Fruit fly (Drosophila melanogaster) whole organism, larva: ENCODE data around the gene CG11790.
A peak's percentile ranks its signal among the peaks of the same experiment; 100 is the strongest.

Experiments
- noc ChIP-seq: fragments of 200-800 bp; sonication (Bioruptor generic); optimal IDR thresholded peaks from 3 replicates; lab custom pipeline; 2019; ENCODE audit warnings: missing biosample characterization, mild to moderate bottlenecking, missing genetic modification characterization, moderate library complexity

CG11790 gene

DNA sequence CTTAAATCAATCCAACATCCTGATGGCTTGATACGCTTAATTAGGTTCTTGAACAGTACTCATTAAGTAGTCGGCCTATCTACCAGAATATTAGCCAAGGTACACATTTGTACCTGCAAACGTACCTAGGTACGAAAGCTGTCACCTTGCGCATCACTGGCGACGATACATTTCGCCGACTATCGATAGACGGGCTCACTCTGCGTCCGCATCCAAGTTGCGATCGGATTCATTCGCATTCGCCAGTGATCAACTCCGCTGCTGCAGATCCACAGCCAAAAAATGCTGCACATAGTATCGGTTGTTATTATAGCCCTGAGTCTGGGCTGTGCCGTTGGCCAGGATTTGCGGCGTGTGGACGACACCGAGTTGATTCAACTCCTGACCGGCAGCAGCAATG, at the start of gene CG11790:
CG11790 (plus strand) TSS at position 203 of the 400 bp plus-strand sequence.
- TF ChIP-seq noc (tag; lab: Kevin White, UChicago): no peak

DNA sequence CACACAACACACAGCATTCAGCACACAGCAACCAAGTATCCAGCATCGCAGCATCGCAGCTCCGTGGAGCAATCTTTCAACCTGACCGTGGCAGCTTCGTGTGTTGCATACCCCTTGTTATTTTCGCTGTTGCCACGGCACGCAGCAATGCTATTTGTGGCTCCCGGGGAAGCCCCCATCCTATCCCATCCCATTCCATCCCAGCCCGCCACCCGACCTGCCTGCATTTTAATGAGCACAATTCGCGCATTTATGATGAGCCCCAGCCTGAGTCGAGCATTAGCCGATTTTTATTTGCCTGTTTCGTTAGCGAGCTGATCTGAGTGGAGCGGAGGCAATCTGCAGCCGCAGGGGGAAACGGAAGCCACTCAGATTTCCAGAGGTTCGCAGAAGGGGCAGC, 47.9 kb upstream of the CG11790 start:
- TF ChIP-seq noc (tag; lab: Kevin White, UChicago): no peak

DNA sequence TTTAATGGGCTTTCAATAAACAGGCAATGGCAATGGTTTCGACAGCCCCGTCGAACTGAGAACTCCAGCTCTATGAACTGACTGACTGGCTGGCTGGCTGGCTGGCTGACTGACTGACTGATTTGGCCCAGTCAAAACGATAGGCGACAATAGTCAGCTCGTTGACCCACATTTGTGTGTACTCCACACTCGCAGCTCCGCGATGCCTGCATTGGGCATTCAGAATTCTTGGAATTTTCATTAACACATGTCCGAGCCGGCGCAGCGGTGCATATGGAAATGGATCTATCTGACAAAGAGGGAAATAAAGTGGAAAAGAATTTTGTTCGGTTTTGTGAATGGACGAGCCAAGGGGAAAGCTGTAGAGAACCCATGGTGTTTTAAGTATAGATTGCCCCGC, 45.2 kb upstream of the CG11790 start:
- no peak for TF ChIP-seq noc (tag; lab: Kevin White, UChicago)

dm6 chr3R:25004064-25004463, 43.4 kb upstream of the CG11790 start:
- TF ChIP-seq noc (tag; lab: Kevin White, UChicago): no peak

- no peak for TF ChIP-seq noc (tag; lab: Kevin White, UChicago)
Observed at dm6 chr3R:25004763-25005162, 42.7 kb upstream of the CG11790 start.

dm6 chr3R:25005748-25006147, 41.8 kb upstream of the CG11790 start:
- TF ChIP-seq noc (tag; lab: Kevin White, UChicago): no peak

- TF ChIP-seq noc (tag; lab: Kevin White, UChicago): no peak
Observed at dm6 chr3R:25009745-25010446, 37.6 kb upstream of the CG11790 start.

DNA sequence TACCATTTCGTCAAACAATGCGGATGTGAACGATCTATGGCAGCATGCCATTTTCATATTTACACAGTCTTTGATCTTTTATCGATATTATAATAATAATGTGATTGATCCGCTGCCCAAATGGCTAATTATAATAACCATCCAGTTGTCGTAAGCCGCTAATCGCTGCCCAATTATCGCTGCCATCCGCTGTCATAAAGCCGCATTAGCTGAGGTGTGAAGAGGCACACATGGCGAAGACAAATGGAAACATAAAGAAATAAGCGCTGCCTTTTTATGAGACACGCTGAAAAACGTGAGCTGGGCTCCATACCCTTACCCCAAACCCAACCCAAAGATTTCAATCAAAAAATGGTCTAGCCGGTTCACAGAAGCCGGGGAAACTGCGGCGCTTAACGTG, 35.5 kb upstream of the CG11790 start:
- TF ChIP-seq noc (tag; lab: Kevin White, UChicago): no peak

DNA sequence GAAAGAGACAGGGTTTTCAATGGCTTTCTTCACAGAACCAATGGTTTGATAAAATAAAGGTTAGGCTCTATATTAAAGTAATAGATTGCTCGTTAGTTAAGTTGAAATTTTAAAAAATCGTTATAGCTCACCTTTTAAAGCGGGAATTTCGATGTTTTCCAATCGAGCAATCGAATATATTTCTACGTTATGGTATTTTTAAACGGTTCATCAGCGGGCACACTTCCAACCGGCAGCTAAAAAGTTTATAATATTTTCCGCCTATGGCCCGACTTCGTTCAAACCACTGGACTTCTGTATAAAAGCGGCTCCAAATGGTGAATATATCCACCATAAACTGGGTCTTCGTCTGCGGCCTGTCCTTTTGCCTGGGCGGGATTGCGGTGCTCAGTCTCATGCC, 24.4 kb upstream of the CG11790 start, which contains the start of gene beta4GalT7:
beta4GalT7 (plus strand) TSS at position 201 of the 400 bp plus-strand sequence.
- no peak for TF ChIP-seq noc (tag; lab: Kevin White, UChicago)

DNA sequence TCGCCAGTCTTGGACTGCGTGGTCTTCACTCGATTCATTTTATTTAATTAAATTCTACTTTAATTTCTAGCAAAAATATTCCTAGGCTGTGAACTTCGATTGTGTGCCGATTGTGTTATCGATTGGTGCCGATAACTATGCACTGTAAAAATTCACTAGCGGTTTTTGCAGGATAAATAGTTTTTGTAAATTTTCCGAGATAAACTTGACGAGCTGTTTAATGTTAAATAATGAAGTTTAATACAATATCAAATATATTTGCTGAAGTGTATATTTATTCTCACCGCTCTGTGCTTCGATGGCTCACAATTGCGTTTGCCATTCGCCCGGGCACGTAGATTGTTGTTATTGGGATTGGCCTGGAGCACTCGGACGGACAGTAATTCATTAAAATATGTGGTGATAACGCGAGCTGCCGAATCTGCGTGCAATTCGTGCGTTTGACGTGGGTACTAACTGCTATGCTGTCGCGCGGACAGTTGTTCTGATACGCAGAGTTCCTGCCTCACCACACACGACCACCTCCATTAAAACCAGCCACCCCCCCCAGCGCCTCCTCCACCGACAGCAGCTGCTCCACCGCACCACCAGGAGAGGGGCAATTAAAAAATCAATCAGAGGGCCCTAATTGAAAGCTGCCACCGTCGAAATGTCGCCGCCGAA, 22.5 kb upstream of the CG11790 start, which contains the start of the genes EMC6 and Hr96:
EMC6 (minus strand) TSS at position 123 of the 663 bp plus-strand sequence.
Hr96 (plus strand) TSS at position 341 of the 663 bp plus-strand sequence.
- TF ChIP-seq noc (tag; lab: Kevin White, UChicago): peak; percentile 91

- peak; percentile 92 for TF ChIP-seq noc (tag; lab: Kevin White, UChicago)
Observed at dm6 chr3R:25027281-25028219, 20.0 kb upstream of the CG11790 start.

- TF ChIP-seq noc (tag; lab: Kevin White, UChicago): no peak
Observed at dm6 chr3R:25032686-25033085, 14.8 kb upstream of the CG11790 start.

DNA sequence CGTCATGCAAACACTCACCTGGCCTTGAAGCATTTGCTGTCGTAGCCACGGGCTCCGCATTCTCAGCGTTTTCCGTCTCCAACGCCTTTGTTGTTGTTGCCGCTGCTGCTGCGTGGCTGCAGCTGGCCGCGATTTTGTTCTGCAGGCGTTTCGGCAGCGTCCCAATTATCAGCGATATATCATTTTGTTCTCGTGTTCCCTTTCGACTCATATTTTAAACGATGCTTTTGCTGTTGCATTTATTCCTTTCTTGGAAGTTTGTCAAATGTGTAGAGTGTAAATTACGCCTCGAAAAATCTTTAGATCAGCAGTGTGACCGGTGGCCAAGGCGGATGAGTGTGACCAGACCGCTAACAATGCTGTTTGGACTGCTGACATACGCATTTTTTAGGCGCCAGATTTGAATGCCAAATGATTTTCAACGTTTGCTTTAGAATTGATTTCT, 14.3 kb upstream of the CG11790 start, which contains the start of gene Smg6:
Smg6 (minus strand) TSS at position 324 of the 445 bp plus-strand sequence.
- TF ChIP-seq noc (tag; lab: Kevin White, UChicago): no peak

- no peak for TF ChIP-seq noc (tag; lab: Kevin White, UChicago)
Observed at dm6 chr3R:25036644-25037043, 10.9 kb upstream of the CG11790 start, which contains the start of gene CG31115. Gene CG31115 (plus strand): TSS chr3R:25036944.

dm6 chr3R:25039028-25039476, 8.5 kb upstream of the CG11790 start, which contains the start of the genes Ythdf and bai:
Gene Ythdf (minus strand): TSS chr3R:25039249.
Gene bai (plus strand): TSS chr3R:25039374.
- TF ChIP-seq noc (tag; lab: Kevin White, UChicago): no peak
